Fruit fly (Drosophila melanogaster) whole organism, wandering third instar larva: ENCODE data around the gene CG15023.

Source experiments
- CG32264 ChIP-seq: fragments of 200-800 bp; sonication (Bioruptor generic); optimal IDR thresholded peaks from 2 replicates; lab custom pipeline; 2016; ENCODE audit warnings: missing biosample characterization, missing genetic modification characterization
- CrebA ChIP-seq: fragments of 200-800 bp; sonication (Bioruptor generic); optimal IDR thresholded peaks from 2 replicates; lab custom pipeline; 2016; ENCODE audit warnings: missing biosample characterization, mild to moderate bottlenecking, missing genetic modification characterization, borderline replicate concordance
- Dfd ChIP-seq: fragments of >200 bp; optimal IDR thresholded peaks from 2 replicates; lab custom pipeline; 2017; ENCODE audit warnings: missing biosample characterization, missing genetic modification characterization
- Dif ChIP-seq: fragments of 200-275, 200-300 bp; sonication (Bioruptor generic); optimal IDR thresholded peaks from 2 replicates; lab custom pipeline; 2018; ENCODE audit warnings: missing biosample characterization, missing genetic modification characterization; ENCODE audit not compliant: partially characterized antibody
- GATAd ChIP-seq: sonication (Bioruptor generic); optimal IDR thresholded peaks from 2 replicates; lab custom pipeline; 2016; ENCODE audit warnings: missing biosample characterization, missing genetic modification characterization
- Hnf4 ChIP-seq: fragments of 200-800 bp; sonication (Bioruptor generic); optimal IDR thresholded peaks from 2 replicates; lab custom pipeline; 2016; ENCODE audit warnings: missing biosample characterization, mild to moderate bottlenecking, missing genetic modification characterization
- Hr78 ChIP-seq: fragments of >200 bp; optimal IDR thresholded peaks from 2 replicates; lab custom pipeline; 2017; ENCODE audit warnings: missing biosample characterization, missing genetic modification characterization
- Hr83 ChIP-seq: fragments of 200-300 bp; sonication (Bioruptor generic); optimal IDR thresholded peaks from 2 replicates; lab custom pipeline; 2016; ENCODE audit warnings: missing biosample characterization, mild to moderate bottlenecking, missing genetic modification characterization, moderate library complexity; ENCODE audit not compliant: poor library complexity, severe bottlenecking
- Jra ChIP-seq: sonication (Bioruptor generic); optimal IDR thresholded peaks from 2 replicates; lab custom pipeline; 2016; ENCODE audit warnings: missing biosample characterization, missing genetic modification characterization
- Mio ChIP-seq: sonication (Bioruptor generic); optimal IDR thresholded peaks from 2 replicates; lab custom pipeline; 2016; ENCODE audit warnings: missing biosample characterization, missing genetic modification characterization
- Myc ChIP-seq: fragments of >200 bp; optimal IDR thresholded peaks from 2 replicates; lab custom pipeline; 2017
- N ChIP-seq: fragments of >200 bp; optimal IDR thresholded peaks from 2 replicates; lab custom pipeline; 2018; ENCODE audit warnings: missing biosample characterization, missing external identifiers, missing genetic modification characterization
- OdsH ChIP-seq: fragments of 200-800 bp; sonication (Bioruptor generic); optimal IDR thresholded peaks from 2 replicates; lab custom pipeline; 2016; ENCODE audit warnings: missing biosample characterization, mild to moderate bottlenecking, missing genetic modification characterization
- Rel ChIP-seq, 2 experiments: fragments of 200-800 bp; sonication (Bioruptor generic) in 1 of 2; optimal IDR thresholded peaks; 2 replicates in 1 of 2; 3 replicates in 1 of 2; lab custom pipeline; 2016 to 2019; ENCODE audit warnings: mild to moderate bottlenecking in 2 of 2, missing biosample characterization in 2 of 2, missing genetic modification characterization in 2 of 2, moderate library complexity in 1 of 2
- Sp1 ChIP-seq: fragments of 200-800 bp; sonication (Bioruptor generic); optimal IDR thresholded peaks from 3 replicates; lab custom pipeline; 2019; ENCODE audit warnings: missing biosample characterization, mild to moderate bottlenecking, missing genetic modification characterization, moderate library complexity
- Vsx2 ChIP-seq: fragments of 200-300, 225-300 bp; sonication (Bioruptor generic); optimal IDR thresholded peaks from 2 replicates; lab custom pipeline; 2018; ENCODE audit warnings: missing biosample characterization, missing genetic modification characterization; ENCODE audit not compliant: partially characterized antibody
- br ChIP-seq: fragments of 200-800 bp; sonication (Bioruptor generic); optimal IDR thresholded peaks from 2 replicates; lab custom pipeline; 2016; ENCODE audit warnings: missing biosample characterization, missing genetic modification characterization
- brk ChIP-seq: fragments of 200-800 bp; sonication (Bioruptor generic); optimal IDR thresholded peaks from 2 replicates; lab custom pipeline; 2016; ENCODE audit warnings: missing biosample characterization, mild to moderate bottlenecking, missing genetic modification characterization
- dl ChIP-seq, 2 experiments: fragments of 175-275, 200-275 bp in 1 of 2; fragments of 200-275 bp in 1 of 2; sonication (Bioruptor generic); optimal IDR thresholded peaks; lab custom pipeline; 2018; ENCODE audit warnings: mild to moderate bottlenecking in 2 of 2, missing biosample characterization in 2 of 2, missing genetic modification characterization in 2 of 2, moderate library complexity in 2 of 2; ENCODE audit not compliant: partially characterized antibody in 2 of 2, insufficient read depth in 1 of 2
- dmrt93B ChIP-seq: fragments of 200-800 bp; sonication (Bioruptor generic); optimal IDR thresholded peaks from 2 replicates; lab custom pipeline; 2018; ENCODE audit warnings: missing biosample characterization, mild to moderate bottlenecking, missing genetic modification characterization
- dsf ChIP-seq: sonication (Bioruptor generic); optimal IDR thresholded peaks from 2 replicates; lab custom pipeline; 2016; ENCODE audit warnings: missing biosample characterization, missing genetic modification characterization, borderline replicate concordance
- ey ChIP-seq: fragments of 200-800 bp; sonication (Bioruptor generic); optimal IDR thresholded peaks from 2 replicates; lab custom pipeline; 2016; ENCODE audit warnings: missing biosample characterization, missing genetic modification characterization
- foxo ChIP-seq, 2 experiments: fragments of 200-800 bp; sonication (Bioruptor generic); optimal IDR thresholded peaks; 2 replicates in 1 of 2; 3 replicates in 1 of 2; lab custom pipeline; 2016 to 2017; ENCODE audit warnings: missing biosample characterization in 2 of 2, missing genetic modification characterization in 2 of 2
- fru ChIP-seq: fragments of 200-800 bp; sonication (Bioruptor generic); optimal IDR thresholded peaks from 3 replicates; lab custom pipeline; 2016; ENCODE audit warnings: missing biosample characterization, mild to moderate bottlenecking, missing genetic modification characterization
- h ChIP-seq: fragments of 200-800 bp; sonication (Bioruptor generic); optimal IDR thresholded peaks from 3 replicates; lab custom pipeline; 2016; ENCODE audit warnings: missing biosample characterization, mild to moderate bottlenecking, missing genetic modification characterization
- jim ChIP-seq: fragments of 175-275, 200-325 bp; sonication (Bioruptor generic); optimal IDR thresholded peaks from 2 replicates; lab custom pipeline; 2016; ENCODE audit warnings: missing biosample characterization, mild to moderate bottlenecking, missing genetic modification characterization
- lola ChIP-seq: fragments of >200 bp; optimal IDR thresholded peaks from 2 replicates; lab custom pipeline; 2017; ENCODE audit warnings: missing biosample characterization, missing genetic modification characterization
- pan ChIP-seq: fragments of >200 bp; optimal IDR thresholded peaks from 2 replicates; lab custom pipeline; 2017
- psq ChIP-seq: fragments of 200-800 bp; sonication (Bioruptor generic); optimal IDR thresholded peaks from 3 replicates; lab custom pipeline; 2017; ENCODE audit warnings: missing biosample characterization, mild to moderate bottlenecking, missing genetic modification characterization, moderate library complexity
- rgr ChIP-seq: fragments of 200-800 bp; sonication (Bioruptor generic); optimal IDR thresholded peaks from 3 replicates; lab custom pipeline; 2016; ENCODE audit warnings: missing biosample characterization, mild to moderate bottlenecking, missing genetic modification characterization
- sage ChIP-seq: fragments of 200-800 bp; sonication (Bioruptor generic); optimal IDR thresholded peaks from 2 replicates; lab custom pipeline; 2016; ENCODE audit warnings: missing biosample characterization, mild to moderate bottlenecking, missing genetic modification characterization
- sv ChIP-seq: fragments of 200-800 bp; sonication (Bioruptor generic); optimal IDR thresholded peaks from 3 replicates; lab custom pipeline; 2016; ENCODE audit warnings: missing biosample characterization, missing genetic modification characterization
- tai ChIP-seq: sonication (Bioruptor generic); optimal IDR thresholded peaks from 2 replicates; lab custom pipeline; 2016; ENCODE audit warnings: missing biosample characterization, missing genetic modification characterization
- usp ChIP-seq: fragments of >200 bp; optimal IDR thresholded peaks from 2 replicates; lab custom pipeline; 2017; ENCODE audit warnings: missing biosample characterization, missing genetic modification characterization
- woc ChIP-seq: sonication (Bioruptor generic); optimal IDR thresholded peaks from 2 replicates; lab custom pipeline; 2016; ENCODE audit warnings: missing biosample characterization, mild to moderate bottlenecking, missing genetic modification characterization

CG15023 gene

dm6 chr3L:4431111-4431730 is 30.1 kb downstream of the CG15023 start:
- no peak for TF ChIP-seq tai
- no peak for TF ChIP-seq CrebA
- TF ChIP-seq dmrt93B (GFP tag; lab: Kevin White, UChicago) = no peak
- TF ChIP-seq N (GFP tag; lab: Kevin White, UChicago) = no peak
- TF ChIP-seq jim (GFP tag; lab: Kevin White, UChicago) = no peak
- TF ChIP-seq CG32264 = no peak
- TF ChIP-seq foxo (GFP tag; optimal IDR thresholded peaks at IDR 0.05; lab: Kevin White, UChicago) = no peak
- no peak for TF ChIP-seq Rel (GFP tag; optimal IDR thresholded peaks at IDR 0.05; lab: Kevin White, UChicago)
- TF ChIP-seq Rel (tag; optimal IDR thresholded peaks at IDR 0.05; lab: Kevin White, UChicago) = no peak
- no peak for TF ChIP-seq sage (GFP tag; lab: Kevin White, UChicago)
- no peak for TF ChIP-seq Hr83 (GFP tag; lab: Kevin White, UChicago)
- TF ChIP-seq usp (GFP tag; lab: Kevin White, UChicago) = no peak
- no peak for TF ChIP-seq br (GFP tag; lab: Kevin White, UChicago)
- no peak for TF ChIP-seq dl (GFP tag; optimal IDR thresholded peaks at IDR 0.05; lab: Kevin White, UChicago; ENCODE audit: insufficient read depth in 1 of 2, partially characterized antibody in 2 of 2)
- no peak for TF ChIP-seq OdsH (GFP tag; lab: Kevin White, UChicago)
- TF ChIP-seq Dfd (GFP tag; lab: Kevin White, UChicago) = no peak
- TF ChIP-seq Hnf4 = no peak
- no peak for TF ChIP-seq Mio (GFP tag; lab: Kevin White, UChicago)
- no peak for TF ChIP-seq woc
- no peak for TF ChIP-seq psq (GFP tag; lab: Kevin White, UChicago)

- no peak for TF ChIP-seq Mio (GFP tag; lab: Kevin White, UChicago)
- no peak for TF ChIP-seq psq (GFP tag; lab: Kevin White, UChicago)
- no peak for TF ChIP-seq Hr78
- TF ChIP-seq GATAd (GFP tag; lab: Kevin White, UChicago) = no peak
- no peak for TF ChIP-seq dsf (GFP tag; lab: Kevin White, UChicago)
- no peak for TF ChIP-seq br (GFP tag; lab: Kevin White, UChicago)
- no peak for TF ChIP-seq CrebA
- TF ChIP-seq usp (GFP tag; lab: Kevin White, UChicago) = no peak
- TF ChIP-seq Jra (GFP tag; lab: Kevin White, UChicago) = no peak
- no peak for TF ChIP-seq rgr
- no peak for TF ChIP-seq Vsx2
- TF ChIP-seq jim (GFP tag; lab: Kevin White, UChicago) = no peak
- no peak for TF ChIP-seq Hnf4
- TF ChIP-seq woc = no peak
- no peak for TF ChIP-seq Sp1 (GFP tag; lab: Kevin White, UChicago)
Measured at dm6 chr3L:4430331-4430730, 31.0 kb downstream of the CG15023 start.

DNA sequence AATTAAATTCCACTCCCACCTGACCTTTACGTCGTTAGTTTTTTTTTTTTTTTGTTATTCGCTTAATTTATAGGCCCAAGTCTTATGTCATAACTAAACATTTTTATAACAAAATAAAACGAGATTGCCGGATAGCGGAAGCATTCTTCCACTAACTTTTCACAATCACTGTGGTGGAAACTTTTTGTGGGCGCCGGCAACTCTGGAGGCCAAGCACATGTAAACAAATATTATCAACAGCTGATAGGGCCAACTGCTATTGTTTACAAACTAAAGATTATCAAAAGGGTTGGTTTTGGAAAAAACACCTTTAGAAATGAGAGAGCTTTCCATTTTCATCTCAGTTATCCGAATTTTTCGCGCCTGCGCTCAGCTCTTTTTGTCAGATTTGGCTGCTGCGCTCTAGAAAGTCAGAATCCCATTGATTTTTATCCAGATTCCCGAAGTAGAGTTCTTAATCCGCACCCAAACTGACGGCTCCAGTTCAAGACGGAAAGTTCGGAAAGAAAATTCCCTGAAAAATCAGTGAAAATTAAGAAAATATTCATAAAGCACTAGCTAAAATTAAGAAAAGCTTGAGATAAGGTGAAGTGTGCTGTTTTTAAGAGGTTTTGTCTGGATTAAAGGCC is 32.3 kb downstream of the CG15023 start, which contains the start of gene nAChRbeta1:
TSS of gene nAChRbeta1 (plus strand) at position 432 of the 629 bp plus-strand sequence.
- TF ChIP-seq lola (GFP tag; lab: Kevin White, UChicago) (no peak), Vsx2 (no peak), CrebA (no peak), h (GFP tag; lab: Kevin White, UChicago) (no peak)

DNA sequence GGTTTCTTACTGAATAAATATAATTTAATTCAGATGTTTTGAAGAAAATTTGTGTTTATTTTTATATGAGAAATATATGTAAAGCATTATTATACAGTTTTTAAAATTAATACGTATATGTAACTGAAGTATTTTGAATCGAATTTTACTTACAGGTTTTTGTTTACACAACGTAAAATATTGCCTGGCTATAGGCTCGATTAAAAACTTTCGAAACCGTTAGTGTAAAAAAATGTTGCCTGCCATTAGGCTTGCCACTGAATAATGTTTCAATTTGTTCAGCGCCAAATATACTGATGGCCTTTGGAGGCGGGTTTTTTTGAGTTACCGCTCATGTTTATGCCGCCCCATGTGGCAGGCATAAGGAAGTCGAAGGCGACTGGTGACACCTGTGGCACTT is 34.7 kb downstream of the CG15023 start:
- TF ChIP-seq Myc (peak; percentile 74), N (GFP tag; lab: Kevin White, UChicago) (peak; percentile 32), usp (GFP tag; lab: Kevin White, UChicago) (no peak), psq (GFP tag; lab: Kevin White, UChicago) (no peak), Dfd (GFP tag; lab: Kevin White, UChicago) (no peak)

DNA sequence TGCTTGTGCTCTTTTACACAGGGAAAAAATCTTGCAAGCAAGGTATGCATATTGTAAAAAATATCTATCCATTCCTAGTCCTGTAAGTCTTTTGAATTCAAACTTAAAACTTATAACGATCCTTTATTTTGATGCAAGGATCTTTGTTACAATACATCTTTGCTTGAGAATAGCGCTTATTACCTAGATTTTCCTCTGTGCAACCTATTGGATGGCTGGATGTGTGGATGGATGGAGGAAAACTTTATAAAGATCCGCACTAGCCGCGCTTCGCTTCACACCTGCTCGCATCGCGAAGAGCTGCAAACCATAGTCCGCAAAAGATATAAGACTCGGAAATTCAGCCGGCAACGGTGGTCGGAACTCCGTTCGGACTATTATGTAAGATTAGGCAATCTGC is 39.9 kb downstream of the CG15023 start, which contains the start of gene CG15020:
TSS of gene CG15020 (plus strand) at position 301 of the 400 bp plus-strand sequence.
- TF ChIP-seq ey (GFP tag; lab: Kevin White, UChicago) (no peak), Jra (GFP tag; lab: Kevin White, UChicago) (no peak), CrebA (no peak), CG32264 (no peak), fru (no peak), tai (no peak), N (GFP tag; lab: Kevin White, UChicago) (no peak), br (GFP tag; lab: Kevin White, UChicago) (no peak), Dif (no peak), dl (GFP tag; optimal IDR thresholded peaks at IDR 0.05; lab: Kevin White, UChicago; ENCODE audit: insufficient read depth in 1 of 2, partially characterized antibody in 2 of 2) (no peak), Mio (GFP tag; lab: Kevin White, UChicago) (no peak), Myc (no peak), Sp1 (GFP tag; lab: Kevin White, UChicago) (no peak), brk (GFP tag; lab: Kevin White, UChicago) (no peak), pan (lab: Kevin White, UChicago) (no peak), sage (GFP tag; lab: Kevin White, UChicago) (no peak), sv (GFP tag; lab: Kevin White, UChicago) (no peak), foxo (GFP tag; optimal IDR thresholded peaks at IDR 0.05; lab: Kevin White, UChicago) (no peak), rgr (no peak)
